Worm (Caenorhabditis elegans) whole organism, L3 larva: Measurements from ENCODE around the gene F59A6.13.

ENCODE experiments used
- ZK546.5 ChIP-seq: sonication (generic microtip); optimal IDR thresholded peaks from 2 replicates; lab custom pipeline; 2017; ENCODE audit warnings: missing biosample characterization, missing genetic modification characterization
- aly-2 ChIP-seq: fragments of 150-350 bp; optimal IDR thresholded peaks from 2 replicates; lab custom pipeline; 2014; ENCODE audit warnings: missing biosample characterization, missing genetic modification characterization
- ama-1 ChIP-seq: fragments of 150-350 bp; optimal IDR thresholded peaks from 2 replicates; lab custom pipeline; 2018
- ceh-9 ChIP-seq: sonication (generic microtip); optimal IDR thresholded peaks from 2 replicates; lab custom pipeline; 2018; ENCODE audit warnings: missing biosample characterization, missing genetic modification characterization
- egl-5 ChIP-seq: fragments of 150-350 bp; optimal IDR thresholded peaks from 2 replicates; lab custom pipeline; 2017; ENCODE audit warnings: missing biosample characterization, missing genetic modification reagents, missing genetic modification characterization, inconsistent platforms
- mdl-1 ChIP-seq: fragments of 150-350 bp; optimal IDR thresholded peaks from 2 replicates; lab custom pipeline; 2014; ENCODE audit warnings: missing biosample characterization, missing genetic modification characterization
- nhr-11 ChIP-seq: fragments of 150-350 bp; optimal IDR thresholded peaks from 2 replicates; lab custom pipeline; 2014; ENCODE audit warnings: missing biosample characterization, missing genetic modification characterization
- nhr-237 ChIP-seq: fragments of 150-350 bp; optimal IDR thresholded peaks from 2 replicates; lab custom pipeline; 2014; ENCODE audit warnings: missing biosample characterization, missing genetic modification characterization
- nhr-77 ChIP-seq: fragments of 150-350 bp; optimal IDR thresholded peaks from 2 replicates; lab custom pipeline; 2014; ENCODE audit warnings: missing biosample characterization, missing genetic modification characterization
- pqm-1 ChIP-seq: fragments of 150-350 bp; optimal IDR thresholded peaks from 2 replicates; lab custom pipeline; 2017; ENCODE audit warnings: missing biosample characterization, missing genetic modification characterization, inconsistent platforms
- skn-1 ChIP-seq: fragments of 150-350 bp; optimal IDR thresholded peaks from 2 replicates; lab custom pipeline; 2014; ENCODE audit warnings: missing biosample characterization, missing genetic modification characterization
- zag-1 ChIP-seq: fragments of 150-350 bp; optimal IDR thresholded peaks from 2 replicates; lab custom pipeline; 2014; ENCODE audit warnings: missing biosample characterization, missing genetic modification characterization
- ztf-4 ChIP-seq: fragments of 150-350 bp; optimal IDR thresholded peaks from 2 replicates; lab custom pipeline; 2014; ENCODE audit warnings: missing biosample characterization, missing genetic modification characterization

ce11 chrII:5018578-5018977 is 4.0 kb upstream of the F59A6.13 start:
- no peak for TF ChIP-seq zag-1 (tag; lab: Kevin White, UChicago)
- no peak for TF ChIP-seq aly-2 (tag; lab: Kevin White, UChicago)
- TF ChIP-seq nhr-11 (tag; lab: Kevin White, UChicago), result no peak
- TF ChIP-seq ama-1 (lab: Kevin White, UChicago), result no peak
- no peak for TF ChIP-seq egl-5 (tag; lab: Kevin White, UChicago)
- no peak for TF ChIP-seq pqm-1
- TF ChIP-seq mdl-1, result no peak
- no peak for TF ChIP-seq skn-1 (tag; lab: Kevin White, UChicago)
- no peak for TF ChIP-seq ZK546.5 (tag; lab: Kevin White, UChicago)
- TF ChIP-seq nhr-77 (tag; lab: Kevin White, UChicago), result no peak
- TF ChIP-seq ceh-9 (tag; lab: Kevin White, UChicago), result no peak
- no peak for TF ChIP-seq ztf-4 (tag; lab: Kevin White, UChicago)
- TF ChIP-seq nhr-237, result no peak
